Fruit fly (Drosophila melanogaster) whole organism, embryonic: Measurements from ENCODE around the gene Naxe.

Source experiments
- Aef1 ChIP-seq: fragments of 200-800 bp; sonication (Bioruptor generic); IDR thresholded peaks from 3 replicates; pipeline ENCODE4 v1.3.6; 2022; ENCODE audit warnings: missing biosample characterization, missing genetic modification characterization
- Atf-2 ChIP-seq: fragments of 200-800 bp; sonication (Bioruptor generic); optimal IDR thresholded peaks from 2 replicates; lab custom pipeline; 2016; ENCODE audit warnings: missing biosample characterization, missing genetic modification characterization
- CG10565 ChIP-seq: fragments of 200-800 bp; sonication (Bioruptor generic); optimal IDR thresholded peaks from 3 replicates; lab custom pipeline; 2016; ENCODE audit warnings: missing biosample characterization, mild to moderate bottlenecking, missing genetic modification characterization
- CG11723 ChIP-seq: fragments of 200-800 bp; sonication (Bioruptor generic); optimal IDR thresholded peaks from 2 replicates; lab custom pipeline; 2017; ENCODE audit warnings: missing biosample characterization, mild to moderate bottlenecking, missing genetic modification characterization
- CG12769 ChIP-seq: fragments of 200-800 bp; sonication (Bioruptor generic); optimal IDR thresholded peaks from 2 replicates; lab custom pipeline; 2019; ENCODE audit warnings: missing biosample characterization, mild to moderate bottlenecking, missing genetic modification characterization, moderate library complexity
- CG15514 ChIP-seq: fragments of 200-800 bp; sonication (Bioruptor generic); optimal IDR thresholded peaks from 3 replicates; lab custom pipeline; 2017; ENCODE audit warnings: missing biosample characterization, missing genetic modification characterization, mild to moderate bottlenecking, moderate library complexity, missing genetic modification reagents
- CG16863 ChIP-seq: fragments of 200-800 bp; sonication (Bioruptor generic); optimal IDR thresholded peaks from 3 replicates; lab custom pipeline; 2016; ENCODE audit warnings: missing biosample characterization, missing genetic modification characterization
- CG2875 ChIP-seq: fragments of 200-800 bp; sonication (Bioruptor generic); optimal IDR thresholded peaks from 2 replicates; lab custom pipeline; 2017; ENCODE audit warnings: missing biosample characterization, mild to moderate bottlenecking, missing genetic modification characterization, missing genetic modification reagents
- CG3163 ChIP-seq: fragments of 200-800 bp; sonication (Bioruptor generic); optimal IDR thresholded peaks from 3 replicates; lab custom pipeline; 2016; ENCODE audit warnings: missing biosample characterization, missing genetic modification characterization
- CG4820 ChIP-seq: fragments of 200-800 bp; sonication (Bioruptor generic); optimal IDR thresholded peaks from 3 replicates; lab custom pipeline; 2016; ENCODE audit warnings: missing biosample characterization, missing genetic modification characterization
- CG6765 ChIP-seq: fragments of 200-800 bp; sonication (Bioruptor generic); optimal IDR thresholded peaks from 3 replicates; lab custom pipeline; 2017; ENCODE audit warnings: missing biosample characterization, mild to moderate bottlenecking, missing genetic modification characterization
- CG7963 ChIP-seq: fragments of 200-800 bp; sonication (Bioruptor generic); IDR thresholded peaks from 3 replicates; pipeline ENCODE4 v1.3.6; 2022; ENCODE audit warnings: missing biosample characterization, missing genetic modification characterization; ENCODE audit not compliant: partially characterized antibody
- CG8924 ChIP-seq: fragments of 200-800 bp; optimal IDR thresholded peaks from 3 replicates; lab custom pipeline; 2019; ENCODE audit warnings: missing biosample characterization, mild to moderate bottlenecking, missing genetic modification characterization, moderate library complexity
- CG9215 ChIP-seq: fragments of 200-800 bp; sonication (Bioruptor generic); IDR thresholded peaks from 2 replicates; pipeline ENCODE4 v1.3.6; 2022; ENCODE audit warnings: missing biosample characterization, missing genetic modification characterization
- CG9727 ChIP-seq: fragments of 200-800 bp; sonication (Bioruptor generic); optimal IDR thresholded peaks from 3 replicates; lab custom pipeline; 2017; ENCODE audit warnings: missing biosample characterization, mild to moderate bottlenecking, missing genetic modification characterization
- Chrac-16 ChIP-seq: fragments of 200-800 bp; sonication (Bioruptor generic); optimal IDR thresholded peaks from 3 replicates; lab custom pipeline; 2016; ENCODE audit warnings: missing biosample characterization, missing genetic modification characterization
- CkIIα-i1 ChIP-seq: fragments of 200-800 bp; sonication (Bioruptor generic); IDR thresholded peaks from 2 replicates; pipeline ENCODE4 v1.3.6; 2022; ENCODE audit warnings: missing biosample characterization, missing genetic modification characterization
- D ChIP-seq, 2 experiments: fragments of 200-800 bp in 1 of 2; fragments of >200 bp in 1 of 2; sonication (Bioruptor generic) in 1 of 2; optimal IDR thresholded peaks; 2 replicates in 1 of 2; 3 replicates in 1 of 2; lab custom pipeline; 2017; ENCODE audit warnings: mild to moderate bottlenecking in 1 of 2, missing biosample characterization in 1 of 2, missing genetic modification characterization in 1 of 2, missing genetic modification reagents in 1 of 2
- Doc3 ChIP-seq: fragments of 200-800 bp; sonication (Bioruptor generic); IDR thresholded peaks from 3 replicates; pipeline ENCODE4 v1.3.6; 2022; ENCODE audit warnings: missing biosample characterization, missing genetic modification characterization; ENCODE audit not compliant: partially characterized antibody
- ERR ChIP-seq: fragments of 200-800 bp; sonication (Bioruptor generic); optimal IDR thresholded peaks from 2 replicates; lab custom pipeline; 2016; ENCODE audit warnings: missing biosample characterization, missing genetic modification characterization
- Fer2 ChIP-seq: fragments of 200-800 bp; sonication (Bioruptor generic); optimal IDR thresholded peaks from 2 replicates; lab custom pipeline; 2018; ENCODE audit warnings: missing biosample characterization, mild to moderate bottlenecking, missing genetic modification characterization, moderate library complexity
- H15 ChIP-seq: fragments of 200-800 bp; sonication (Bioruptor generic); IDR thresholded peaks from 3 replicates; pipeline ENCODE4 v1.3.6; 2022; ENCODE audit warnings: missing biosample characterization, missing genetic modification characterization
- MBD-R2 ChIP-seq: fragments of 200-800 bp; sonication (Bioruptor generic); IDR thresholded peaks from 2 replicates; pipeline ENCODE4 v1.3.6; 2022; ENCODE audit warnings: missing biosample characterization, missing genetic modification characterization
- Meics ChIP-seq: fragments of 200-800 bp; sonication (Bioruptor generic); optimal IDR thresholded peaks from 2 replicates; lab custom pipeline; 2017; ENCODE audit warnings: missing biosample characterization, mild to moderate bottlenecking, missing genetic modification characterization
- Oli ChIP-seq: fragments of 200-800 bp; sonication (Bioruptor generic); optimal IDR thresholded peaks from 2 replicates; lab custom pipeline; 2018; ENCODE audit warnings: missing biosample characterization, mild to moderate bottlenecking, missing genetic modification characterization, moderate library complexity
- Poxn ChIP-seq: fragments of 200-800 bp; sonication (Bioruptor generic); IDR thresholded peaks from 2 replicates; pipeline ENCODE4 v1.3.6; 2022; ENCODE audit warnings: missing biosample characterization, missing genetic modification characterization
- amos ChIP-seq: fragments of 200-800 bp; sonication (Bioruptor generic); IDR thresholded peaks from 2 replicates; pipeline ENCODE4 v1.3.6; 2022; ENCODE audit warnings: missing biosample characterization, missing genetic modification characterization; ENCODE audit not compliant: partially characterized antibody
- ash1 ChIP-seq: fragments of 200-800 bp; sonication (Bioruptor generic); optimal IDR thresholded peaks from 2 replicates; lab custom pipeline; 2018; ENCODE audit warnings: missing biosample characterization, mild to moderate bottlenecking, missing genetic modification characterization
- danr ChIP-seq: fragments of 200-800 bp; sonication (Bioruptor generic); IDR thresholded peaks from 2 replicates; pipeline ENCODE4 v1.3.6; 2022; ENCODE audit warnings: missing biosample characterization, missing genetic modification characterization
- esg ChIP-seq: fragments of 200-800 bp; sonication (Bioruptor generic); conservative IDR thresholded peaks from 2 replicates; pipeline ENCODE4 v1.3.6; 2022; ENCODE audit warnings: missing biosample characterization, missing genetic modification characterization
- eyg ChIP-seq: fragments of 200-800 bp; sonication (Bioruptor generic); optimal IDR thresholded peaks from 3 replicates; lab custom pipeline; 2016; ENCODE audit warnings: missing biosample characterization, missing genetic modification characterization
- fd102C ChIP-seq: fragments of 200-800 bp; sonication (Bioruptor generic); optimal IDR thresholded peaks from 2 replicates; lab custom pipeline; 2018; ENCODE audit warnings: missing biosample characterization, mild to moderate bottlenecking, missing genetic modification characterization, moderate library complexity
- jing ChIP-seq: fragments of 200-800 bp; sonication (Bioruptor generic); optimal IDR thresholded peaks from 2 replicates; lab custom pipeline; 2018; ENCODE audit warnings: missing biosample characterization, mild to moderate bottlenecking, missing genetic modification characterization
- jumu ChIP-seq: fragments of 200-800 bp; sonication (Bioruptor generic); optimal IDR thresholded peaks from 3 replicates; lab custom pipeline; 2016; ENCODE audit warnings: missing biosample characterization, missing genetic modification characterization
- lab ChIP-seq: fragments of 200-800 bp; sonication (Bioruptor generic); optimal IDR thresholded peaks from 3 replicates; lab custom pipeline; 2017; ENCODE audit warnings: missing biosample characterization, missing genetic modification characterization, mild to moderate bottlenecking, moderate library complexity, missing genetic modification reagents
- lmd ChIP-seq: fragments of 200-800 bp; sonication (Bioruptor generic); IDR thresholded peaks from 2 replicates; pipeline ENCODE4 v1.3.6; 2022; ENCODE audit warnings: missing biosample characterization, missing genetic modification characterization
- nau ChIP-seq: fragments of 200-800 bp; sonication (Bioruptor generic); optimal IDR thresholded peaks from 3 replicates; lab custom pipeline; 2017; ENCODE audit warnings: missing biosample characterization, mild to moderate bottlenecking, missing genetic modification characterization, missing genetic modification reagents
- pan ChIP-seq, 4 experiments: fragments of >200 bp in 3 of 4; fragments of 200-800 bp in 1 of 4; sonication (Bioruptor generic) in 1 of 4; optimal IDR thresholded peaks in 3 of 4; IDR thresholded peaks in 1 of 4; 2 replicates each; pipeline versions ENCODE4 v1.3.6 to Lab custom; 2017 to 2022; ENCODE audit warnings: missing biosample characterization in 2 of 4, missing genetic modification characterization in 2 of 4, mixed read lengths in 1 of 4
- pho ChIP-seq: fragments of 200-800 bp; sonication (Bioruptor generic); optimal IDR thresholded peaks from 2 replicates; lab custom pipeline; 2016; ENCODE audit warnings: missing biosample characterization, missing genetic modification characterization
- psq ChIP-seq: fragments of 200-800 bp; sonication (Bioruptor generic); optimal IDR thresholded peaks from 2 replicates; lab custom pipeline; 2017; ENCODE audit warnings: missing biosample characterization, missing genetic modification characterization
- ranshi ChIP-seq: fragments of 200-800 bp; sonication (Bioruptor generic); IDR thresholded peaks from 2 replicates; pipeline ENCODE4 v1.3.6; 2022; ENCODE audit warnings: missing biosample characterization, missing genetic modification characterization
- slp2 ChIP-seq: fragments of 200-800 bp; sonication (Bioruptor generic); optimal IDR thresholded peaks from 2 replicates; lab custom pipeline; 2016; ENCODE audit warnings: missing biosample characterization, missing genetic modification characterization
- ssp ChIP-seq: fragments of 200-800 bp; sonication (Bioruptor generic); IDR thresholded peaks from 2 replicates; pipeline ENCODE4 v1.3.6; 2022; ENCODE audit warnings: missing biosample characterization, missing genetic modification characterization
- tgo ChIP-seq: fragments of 200-800 bp; sonication (Bioruptor generic); IDR thresholded peaks from 3 replicates; pipeline ENCODE4 v1.3.6; 2022; ENCODE audit warnings: missing biosample characterization, missing genetic modification characterization
- unc-4 ChIP-seq: fragments of 200-800 bp; sonication (Bioruptor generic); IDR thresholded peaks from 2 replicates; pipeline ENCODE4 v1.3.6; 2022; ENCODE audit warnings: missing biosample characterization, missing genetic modification characterization; ENCODE audit not compliant: partially characterized antibody
- wek ChIP-seq: fragments of 200-800 bp; sonication (Bioruptor generic); optimal IDR thresholded peaks from 3 replicates; lab custom pipeline; 2018; ENCODE audit warnings: missing biosample characterization, mild to moderate bottlenecking, missing genetic modification characterization, moderate library complexity
- zfh1 ChIP-seq: fragments of 200-800 bp; sonication (Bioruptor generic); IDR thresholded peaks from 3 replicates; pipeline ENCODE4 v1.3.6; 2022; ENCODE audit warnings: missing biosample characterization, missing genetic modification characterization
- zfh2 ChIP-seq: fragments of 200-800 bp; sonication (Bioruptor generic); optimal IDR thresholded peaks from 2 replicates; lab custom pipeline; 2016; ENCODE audit warnings: missing biosample characterization, missing genetic modification characterization

Gene Naxe

DNA sequence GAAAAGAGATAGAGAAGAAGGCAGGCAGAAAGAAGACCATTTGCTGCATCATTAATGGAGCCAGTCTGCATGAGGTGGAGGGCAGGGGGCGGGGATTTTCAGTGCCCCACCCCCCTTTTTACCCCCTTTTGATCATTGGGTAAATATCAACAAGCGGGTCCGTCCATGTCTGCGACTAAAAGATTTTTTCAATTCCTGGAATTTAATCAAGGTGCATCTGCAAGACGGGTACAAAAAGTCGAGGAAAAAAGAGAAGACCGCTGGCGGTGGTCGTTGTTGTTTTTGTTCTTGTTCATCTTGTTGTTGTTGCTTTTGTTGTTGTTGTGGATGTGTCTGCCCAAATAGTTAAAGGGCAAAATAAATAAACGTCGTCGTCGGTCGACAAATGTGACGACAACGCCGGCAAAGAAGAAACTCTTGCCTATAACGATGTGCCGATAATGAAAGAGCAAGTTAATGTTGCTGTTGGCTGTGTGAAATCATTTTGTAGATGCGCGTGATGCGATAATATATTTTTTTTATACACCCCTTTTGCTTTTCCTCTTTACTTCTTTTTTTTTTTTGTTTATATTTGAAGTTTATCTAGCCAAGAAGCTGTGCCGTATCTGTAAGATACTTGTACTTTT lies 29.7 kb upstream of the Naxe start (continued):
- TF ChIP-seq tgo (GFP tag; lab: Robert Waterston, UW) (peak; percentile 32; the same call in 1 of the 3 replicates), CG3163 (GFP tag; lab: Kevin White, UChicago) (no peak), slp2 (GFP tag; lab: Kevin White, UChicago) (no peak), ERR (GFP tag; lab: Kevin White, UChicago) (no peak), ranshi (GFP tag; lab: Robert Waterston, UW) (no peak), MBD-R2 (no peak), esg (GFP tag; lab: Robert Waterston, UW) (no peak), Oli (tag; lab: Kevin White, UChicago) (no peak), CG9727 (GFP tag; lab: Kevin White, UChicago) (peak; percentile 63), CG7963 (GFP tag; lab: Robert Waterston, UW) (no peak), ash1 (no peak), zfh2 (no peak), Poxn (GFP tag; lab: Robert Waterston, UW) (no peak), lmd (GFP tag; lab: Robert Waterston, UW) (no peak), zfh1 (no peak; the same call in 2 of the 3 replicates), danr (GFP tag; lab: Robert Waterston, UW) (no peak), pho (GFP tag; lab: Kevin White, UChicago) (no peak), CkIIα-i1 (GFP tag; lab: Robert Waterston, UW) (no peak), unc-4 (GFP tag; lab: Robert Waterston, UW) (no peak), CG9215 (GFP tag; lab: Robert Waterston, UW) (no peak), CG11723 (GFP tag; lab: Kevin White, UChicago) (no peak), CG8924 (tag; lab: Kevin White, UChicago) (peak; percentile 10), CG12769 (tag; lab: Kevin White, UChicago) (no peak), pan (optimal IDR thresholded peaks at IDR 0.05; lab: Kevin White, UChicago) (no peak), pan (GFP tag; optimal IDR thresholded peaks at IDR 0.05 in 1 of 2, IDR thresholded peaks at IDR 0.05 in 1 of 2) (no peak), CG2875 (GFP tag; lab: Kevin White, UChicago) (peak; percentile 53), ssp (GFP tag; lab: Robert Waterston, UW) (no peak), Chrac-16 (GFP tag; lab: Kevin White, UChicago) (no peak), Atf-2 (GFP tag; lab: Kevin White, UChicago) (no peak), Fer2 (no peak), Doc3 (GFP tag; lab: Robert Waterston, UW) (no peak), Aef1 (no peak), jumu (GFP tag; lab: Kevin White, UChicago) (no peak), D (optimal IDR thresholded peaks at IDR 0.05; lab: Kevin White, UChicago) (no peak), D (GFP tag; optimal IDR thresholded peaks at IDR 0.05; lab: Kevin White, UChicago) (peak; percentile 76), Meics (GFP tag; lab: Kevin White, UChicago) (no peak), nau (GFP tag; lab: Kevin White, UChicago) (no peak), psq (no peak), jing (GFP tag; lab: Kevin White, UChicago) (no peak), amos (GFP tag; lab: Robert Waterston, UW) (no peak), wek (GFP tag; lab: Kevin White, UChicago) (peak; percentile 22), fd102C (GFP tag; lab: Kevin White, UChicago) (peak; percentile 10), CG16863 (GFP tag; lab: Kevin White, UChicago) (peak; percentile 9), CG4820 (no peak), CG6765 (GFP tag; lab: Kevin White, UChicago) (no peak), lab (GFP tag; lab: Kevin White, UChicago) (peak; percentile 27), CG15514 (GFP tag; lab: Kevin White, UChicago) (no peak), CG10565 (GFP tag; lab: Kevin White, UChicago) (no peak), eyg (no peak), H15 (GFP tag; lab: Robert Waterston, UW) (no peak)
